Worm (Caenorhabditis elegans) whole organism, L2 larva: ENCODE results near the gene T14B1.1.
A peak's percentile ranks its signal among the peaks of the same experiment; 100 is the strongest.

ENCODE experiments used
- C34F6.9 ChIP-seq: fragments of 150-350 bp; optimal IDR thresholded peaks from 2 replicates; lab custom pipeline; 2014; ENCODE audit warnings: missing biosample characterization, missing genetic modification characterization
- F13H6.1 ChIP-seq: sonication (generic microtip); optimal IDR thresholded peaks from 2 replicates; lab custom pipeline; 2016; ENCODE audit warnings: missing genetic modification characterization, missing compliant biosample characterization
- R02D3.7 ChIP-seq: fragments of 150-350 bp; optimal IDR thresholded peaks from 2 replicates; lab custom pipeline; 2014; ENCODE audit warnings: missing biosample characterization, missing genetic modification characterization
- ZK546.5 ChIP-seq: sonication (generic microtip); optimal IDR thresholded peaks from 2 replicates; lab custom pipeline; 2017; ENCODE audit warnings: missing biosample characterization, missing genetic modification characterization
- alr-1 ChIP-seq: fragments of 150-350 bp; optimal IDR thresholded peaks from 2 replicates; lab custom pipeline; 2014; ENCODE audit warnings: missing biosample characterization, missing genetic modification characterization
- aly-2 ChIP-seq: fragments of 150-350 bp; optimal IDR thresholded peaks from 2 replicates; lab custom pipeline; 2014; ENCODE audit warnings: missing biosample characterization, missing genetic modification characterization
- ama-1 ChIP-seq: fragments of 150-350 bp; optimal IDR thresholded peaks from 2 replicates; lab custom pipeline; 2018; ENCODE audit warnings: inconsistent platforms
- ceh-16 ChIP-seq: fragments of 150-350 bp; optimal IDR thresholded peaks from 2 replicates; lab custom pipeline; 2014; ENCODE audit warnings: missing biosample characterization, missing genetic modification characterization
- crh-2 ChIP-seq: sonication (generic microtip); optimal IDR thresholded peaks from 2 replicates; lab custom pipeline; 2017; ENCODE audit warnings: missing biosample characterization, missing genetic modification characterization
- dmd-4 ChIP-seq: sonication (generic microtip); optimal IDR thresholded peaks from 2 replicates; lab custom pipeline; 2017; ENCODE audit warnings: missing biosample characterization, missing genetic modification characterization
- elt-1 ChIP-seq: fragments of 150-350 bp; optimal IDR thresholded peaks from 2 replicates; lab custom pipeline; 2014; ENCODE audit warnings: missing biosample characterization, missing genetic modification characterization
- elt-3 ChIP-seq: sonication (generic microtip); optimal IDR thresholded peaks from 2 replicates; lab custom pipeline; 2017; ENCODE audit warnings: missing biosample characterization, missing genetic modification characterization
- fos-1 ChIP-seq: fragments of 150-350 bp; optimal IDR thresholded peaks from 2 replicates; lab custom pipeline; 2014; ENCODE audit warnings: missing biosample characterization, missing genetic modification characterization
- lin-11 ChIP-seq: fragments of 150-350 bp; sonication (generic microtip); optimal IDR thresholded peaks from 2 replicates; lab custom pipeline; 2014; ENCODE audit warnings: missing biosample characterization, missing genetic modification characterization, inconsistent platforms, mixed read lengths
- lin-13 ChIP-seq: fragments of 150-350 bp; optimal IDR thresholded peaks from 2 replicates; lab custom pipeline; 2014; ENCODE audit warnings: missing biosample characterization, missing genetic modification reagents, missing genetic modification characterization
- lin-39 ChIP-seq: fragments of 150-350 bp; optimal IDR thresholded peaks from 2 replicates; lab custom pipeline; 2014; ENCODE audit warnings: missing biosample characterization, missing genetic modification reagents, missing genetic modification characterization
- lsy-2 ChIP-seq, 2 experiments: fragments of 150-350 bp in 1 of 2; sonication (generic microtip) in 1 of 2; optimal IDR thresholded peaks; 2 replicates each; lab custom pipeline; 2014 to 2017; ENCODE audit warnings: missing biosample characterization in 2 of 2, missing genetic modification characterization in 2 of 2
- mab-5 ChIP-seq: fragments of 150-350 bp; optimal IDR thresholded peaks from 2 replicates; lab custom pipeline; 2014; ENCODE audit warnings: missing biosample characterization, missing genetic modification characterization
- mbf-1 ChIP-seq: sonication (generic microtip); optimal IDR thresholded peaks from 2 replicates; lab custom pipeline; 2017; ENCODE audit warnings: missing biosample characterization, missing genetic modification characterization
- nhr-11 ChIP-seq: fragments of 150-350 bp; optimal IDR thresholded peaks from 2 replicates; lab custom pipeline; 2014; ENCODE audit warnings: missing biosample characterization, missing genetic modification characterization
- nhr-129 ChIP-seq: fragments of 150-350 bp; optimal IDR thresholded peaks from 2 replicates; lab custom pipeline; 2014; ENCODE audit warnings: missing biosample characterization, missing genetic modification characterization
- nhr-21 ChIP-seq: fragments of 150-350 bp; optimal IDR thresholded peaks from 2 replicates; lab custom pipeline; 2014; ENCODE audit warnings: missing biosample characterization, missing genetic modification characterization
- nhr-23 ChIP-seq: fragments of 150-350 bp; optimal IDR thresholded peaks from 2 replicates; lab custom pipeline; 2014; ENCODE audit warnings: missing biosample characterization, missing genetic modification reagents, missing genetic modification characterization
- nhr-237 ChIP-seq: fragments of 150-350 bp; optimal IDR thresholded peaks from 2 replicates; lab custom pipeline; 2014; ENCODE audit warnings: missing biosample characterization, missing genetic modification characterization
- nhr-6 ChIP-seq: fragments of 150-350 bp; optimal IDR thresholded peaks from 2 replicates; lab custom pipeline; 2014; ENCODE audit warnings: missing biosample characterization, missing genetic modification characterization
- peb-1 ChIP-seq: fragments of 150-350 bp; optimal IDR thresholded peaks from 2 replicates; lab custom pipeline; 2014; ENCODE audit warnings: missing biosample characterization, missing genetic modification characterization
- sem-4 ChIP-seq: fragments of 150-350 bp; optimal IDR thresholded peaks from 2 replicates; lab custom pipeline; 2014; ENCODE audit warnings: missing biosample characterization, missing genetic modification reagents, missing genetic modification characterization
- sma-3 ChIP-seq: sonication (generic microtip); optimal IDR thresholded peaks from 2 replicates; lab custom pipeline; 2016; ENCODE audit warnings: missing genetic modification reagents, missing genetic modification characterization, missing compliant biosample characterization
- sma-9 ChIP-seq, 2 experiments: fragments of 150-350 bp in 1 of 2; sonication (generic microtip) in 1 of 2; optimal IDR thresholded peaks; 2 replicates each; lab custom pipeline; 2014 to 2016; ENCODE audit warnings: missing genetic modification characterization in 2 of 2, mild to moderate bottlenecking in 1 of 2, missing biosample characterization in 1 of 2, missing compliant biosample characterization in 1 of 2, missing genetic modification reagents in 1 of 2, moderate library complexity in 1 of 2
- snpc-4 ChIP-seq: fragments of 150-350 bp; optimal IDR thresholded peaks from 2 replicates; lab custom pipeline; 2014; ENCODE audit warnings: missing biosample characterization, missing genetic modification characterization
- unc-39 ChIP-seq: fragments of 150-350 bp; optimal IDR thresholded peaks from 2 replicates; lab custom pipeline; 2014; ENCODE audit warnings: missing biosample characterization, missing genetic modification characterization
- unc-55 ChIP-seq: fragments of 150-350 bp; sonication (generic microtip); optimal IDR thresholded peaks from 3 replicates; lab custom pipeline; 2014; ENCODE audit warnings: missing biosample characterization, missing genetic modification reagents, missing genetic modification characterization
- unc-62 ChIP-seq: fragments of 150-350 bp; optimal IDR thresholded peaks from 2 replicates; lab custom pipeline; 2014; ENCODE audit warnings: missing biosample characterization, missing genetic modification reagents, missing genetic modification characterization
- ztf-1 ChIP-seq: fragments of 200-800 bp; sonication (Bioruptor generic); conservative IDR thresholded peaks from 2 replicates; pipeline ENCODE4 v1.3.6; 2022; ENCODE audit warnings: missing genetic modification characterization, missing compliant biosample characterization
- ztf-11 ChIP-seq: sonication (generic microtip); optimal IDR thresholded peaks from 2 replicates; lab custom pipeline; 2017; ENCODE audit warnings: missing biosample characterization, missing genetic modification characterization
- ztf-4 ChIP-seq: fragments of 150-350 bp; optimal IDR thresholded peaks from 2 replicates; lab custom pipeline; 2014; ENCODE audit warnings: missing biosample characterization, missing genetic modification characterization

T14B1.1 gene

DNA sequence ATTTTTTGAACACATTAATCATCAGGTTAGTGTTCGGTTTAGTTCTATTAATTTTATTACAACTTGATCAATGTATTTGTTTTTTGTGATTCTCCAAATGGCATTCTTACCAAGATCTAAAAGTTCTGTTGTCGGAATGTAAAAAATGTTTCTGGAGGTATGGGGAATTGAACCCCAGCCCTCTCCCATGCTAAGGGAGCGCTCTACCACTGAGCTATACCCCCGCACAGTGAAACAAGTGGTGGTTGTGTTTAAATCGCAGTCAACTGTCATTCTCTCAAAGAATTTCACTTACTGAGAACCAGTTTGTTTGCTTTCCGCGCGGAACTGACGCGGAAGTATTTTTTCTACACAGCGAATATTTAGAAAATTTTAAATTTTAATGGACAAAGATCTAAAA, 30.8 kb downstream of the T14B1.1 start (continued):
- TF ChIP-seq nhr-6 (tag; lab: Kevin White, UChicago) (no peak), R02D3.7 (tag; lab: Kevin White, UChicago) (no peak), unc-62 (GFP tag; lab: Kevin White, UChicago) (no peak), nhr-237 (tag; lab: Kevin White, UChicago) (no peak)

DNA sequence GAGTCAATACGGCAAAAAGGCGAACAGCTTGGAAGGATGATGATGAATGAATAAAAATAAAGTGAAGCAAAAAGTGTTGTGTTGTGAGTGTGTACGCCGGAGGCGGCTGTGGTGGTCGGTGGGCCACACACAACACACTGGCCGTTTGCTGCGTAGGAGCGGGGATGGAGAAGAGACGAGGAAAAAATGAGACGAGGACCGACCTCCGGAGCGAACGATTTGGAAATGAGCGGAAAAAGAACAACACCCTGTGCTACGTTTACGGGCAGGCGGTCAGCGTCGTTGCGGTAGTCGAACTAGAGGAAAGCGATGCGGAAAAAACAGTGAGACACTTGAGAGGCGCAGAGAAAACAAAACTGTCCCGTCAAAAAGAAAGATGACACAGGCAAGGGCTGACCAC, 31.4 kb downstream of the T14B1.1 start:
- no peak for TF ChIP-seq nhr-11 (tag; lab: Kevin White, UChicago)
- TF ChIP-seq sem-4 (tag; lab: Kevin White, UChicago), result no peak
- TF ChIP-seq dmd-4 (tag; lab: Kevin White, UChicago), result no peak
- no peak for TF ChIP-seq lsy-2 (tag; optimal IDR thresholded peaks at IDR 0.05; lab: Kevin White, UChicago)
- TF ChIP-seq C34F6.9 (tag; lab: Kevin White, UChicago), result no peak
- no peak for TF ChIP-seq alr-1 (tag; lab: Kevin White, UChicago)
- TF ChIP-seq unc-39 (tag; lab: Kevin White, UChicago), result no peak
- TF ChIP-seq aly-2 (tag; lab: Kevin White, UChicago), result no peak
- no peak for TF ChIP-seq nhr-21 (tag; lab: Kevin White, UChicago)
- no peak for TF ChIP-seq crh-2
- no peak for TF ChIP-seq lin-13
- peak; percentile 5 for TF ChIP-seq sma-9 (GFP tag; optimal IDR thresholded peaks at IDR 0.05; lab: Kevin White, UChicago)
- no peak for TF ChIP-seq sma-9 (tag; optimal IDR thresholded peaks at IDR 0.05; lab: Kevin White, UChicago)
- TF ChIP-seq nhr-129 (tag; lab: Kevin White, UChicago), result no peak
- TF ChIP-seq fos-1 (tag; lab: Kevin White, UChicago), result peak; percentile 29
- peak; percentile 34 for TF ChIP-seq peb-1 (tag; lab: Kevin White, UChicago)
- TF ChIP-seq mab-5, result no peak
- TF ChIP-seq unc-55, result no peak
- TF ChIP-seq snpc-4 (tag; lab: Kevin White, UChicago), result no peak

DNA sequence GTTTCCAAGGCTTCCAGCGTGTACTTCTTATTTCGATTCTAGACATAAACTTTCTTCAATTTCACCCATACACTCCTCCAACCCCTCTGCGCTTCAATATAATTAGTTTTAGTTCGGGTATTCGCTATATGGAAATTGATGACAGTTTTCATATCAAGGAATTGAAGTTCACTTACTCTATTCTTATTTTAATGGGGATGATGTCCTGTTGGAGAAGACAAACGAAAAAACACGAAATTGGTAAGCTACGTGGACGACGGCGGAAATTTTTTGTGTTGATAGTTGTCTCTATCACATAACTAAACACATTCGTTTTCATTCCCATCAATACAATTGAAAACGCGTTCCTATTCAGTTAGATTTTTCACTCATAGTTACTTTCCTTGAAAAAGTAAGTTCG, 33.1 kb downstream of the T14B1.1 start, which contains the start of gene F34H10.5:
Gene F34H10.5 (plus strand): TSS at position 301 of the 400 bp plus-strand sequence.
- TF ChIP-seq aly-2 (tag; lab: Kevin White, UChicago) (no peak), alr-1 (tag; lab: Kevin White, UChicago) (no peak), ztf-4 (no peak), elt-3 (tag; lab: Kevin White, UChicago) (no peak), ZK546.5 (no peak), crh-2 (no peak), mab-5 (no peak), nhr-129 (tag; lab: Kevin White, UChicago) (no peak), lin-39 (tag; lab: Kevin White, UChicago) (no peak), ama-1 (lab: Kevin White, UChicago) (no peak), R02D3.7 (tag; lab: Kevin White, UChicago) (no peak), ceh-16 (no peak), fos-1 (tag; lab: Kevin White, UChicago) (no peak), sma-3 (no peak), nhr-237 (tag; lab: Kevin White, UChicago) (no peak)

DNA sequence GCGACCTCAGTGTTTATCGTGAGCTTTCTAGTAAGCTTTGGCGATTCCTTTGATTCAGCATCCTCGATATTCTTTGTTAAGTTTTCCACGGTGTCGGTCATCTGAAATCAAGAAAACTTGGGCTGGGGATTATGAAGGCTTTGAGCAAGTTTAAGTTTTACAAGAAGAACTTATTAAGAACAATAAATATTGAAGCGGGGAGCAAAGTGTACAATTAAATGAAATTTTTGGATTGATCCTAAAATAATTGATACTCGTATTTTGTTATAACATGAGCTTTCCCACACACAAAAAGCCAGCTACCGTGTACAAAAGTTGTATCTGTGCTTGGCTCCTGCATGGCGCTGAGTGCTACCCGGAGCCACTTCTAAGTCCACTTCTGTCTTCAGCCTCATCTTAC, 33.6 kb downstream of the T14B1.1 start, which contains the start of gene F34H10.3:
Gene F34H10.3 (minus strand): TSS at position 101 of the 400 bp plus-strand sequence.
- TF ChIP-seq ztf-1 (GFP tag; lab: Robert Waterston, UW) (no peak), nhr-11 (tag; lab: Kevin White, UChicago) (no peak), elt-1 (tag; lab: Kevin White, UChicago) (no peak), ZK546.5 (no peak), ceh-16 (no peak), aly-2 (tag; lab: Kevin White, UChicago) (no peak), nhr-6 (tag; lab: Kevin White, UChicago) (no peak), mbf-1 (no peak), nhr-21 (tag; lab: Kevin White, UChicago) (no peak), lin-11 (tag; lab: Kevin White, UChicago) (no peak), ztf-11 (tag; lab: Kevin White, UChicago) (no peak)

DNA sequence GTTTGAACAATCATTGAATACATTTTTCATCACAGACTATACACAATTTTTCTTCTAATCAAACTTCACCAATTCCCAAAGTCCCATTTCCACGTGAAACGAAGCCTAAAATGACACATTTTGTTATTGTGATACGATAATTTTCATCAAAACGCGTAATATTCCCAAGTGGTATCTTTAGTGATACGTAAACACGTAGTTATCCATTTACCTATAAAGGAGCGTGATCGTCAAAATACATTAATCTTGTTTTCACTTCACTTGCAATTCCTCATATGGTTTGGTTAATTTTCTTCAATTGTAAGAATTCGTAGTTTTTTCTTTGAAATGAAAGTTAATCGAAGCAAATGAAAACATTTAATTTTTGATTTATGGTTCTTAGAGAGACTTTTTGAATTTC, 39.0 kb downstream of the T14B1.1 start:
- no peak for TF ChIP-seq alr-1 (tag; lab: Kevin White, UChicago)
- no peak for TF ChIP-seq lin-39 (tag; lab: Kevin White, UChicago)
- TF ChIP-seq sem-4 (tag; lab: Kevin White, UChicago), result no peak
- TF ChIP-seq C34F6.9 (tag; lab: Kevin White, UChicago), result no peak
- TF ChIP-seq nhr-237 (tag; lab: Kevin White, UChicago), result no peak
- TF ChIP-seq ceh-16, result no peak
- no peak for TF ChIP-seq sma-3
- no peak for TF ChIP-seq sma-9 (GFP tag; optimal IDR thresholded peaks at IDR 0.05; lab: Kevin White, UChicago)
- no peak for TF ChIP-seq sma-9 (tag; optimal IDR thresholded peaks at IDR 0.05; lab: Kevin White, UChicago)
- TF ChIP-seq ama-1 (lab: Kevin White, UChicago), result no peak
- TF ChIP-seq nhr-129 (tag; lab: Kevin White, UChicago), result no peak
- TF ChIP-seq nhr-23 (tag; lab: Kevin White, UChicago), result no peak
- no peak for TF ChIP-seq crh-2
- TF ChIP-seq F13H6.1 (tag; lab: Kevin White, UChicago), result no peak
- TF ChIP-seq, all 48 proteins: peak for 0
